Worm (Caenorhabditis elegans): ENCODE data around the gene pals-37.

DNA sequence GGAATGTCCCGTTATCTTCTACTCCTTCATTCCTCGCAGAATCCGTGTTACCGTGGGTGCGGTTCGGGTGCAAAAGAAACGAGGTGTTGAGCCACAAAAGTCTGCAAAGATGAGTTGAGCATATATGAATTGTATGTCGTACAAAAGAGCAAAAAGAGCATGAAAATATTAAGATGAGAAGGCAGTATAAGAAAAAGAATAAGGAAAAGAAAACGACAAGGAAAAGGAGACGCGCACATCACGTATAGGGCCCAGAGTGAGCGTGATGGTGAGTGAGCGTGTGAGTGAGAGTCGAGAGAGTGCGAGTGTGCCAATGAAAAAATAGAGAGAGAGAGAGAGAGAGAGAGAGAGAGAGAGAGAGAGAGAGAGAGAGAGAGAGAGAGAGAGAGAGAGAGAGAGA is 21.6 kb upstream of the pals-37 start, which contains the start of gene egl-10:
- TF ChIP-seq ceh-82 (tag; optimal IDR thresholded peaks at IDR 0.05) = no peak
- no peak for TF ChIP-seq nhr-6 (tag; optimal IDR thresholded peaks at IDR 0.05)
- no peak for TF ChIP-seq elt-3 (tag; optimal IDR thresholded peaks at IDR 0.05)
- no peak for TF ChIP-seq lin-13 (GFP tag; optimal IDR thresholded peaks at IDR 0.05)
- no peak for TF ChIP-seq ztf-11 (tag; optimal IDR thresholded peaks at IDR 0.05)
- no peak for TF ChIP-seq ama-1 (optimal IDR thresholded peaks at IDR 0.05)
- TF ChIP-seq unc-62 (GFP tag; optimal IDR thresholded peaks at IDR 0.05) = no peak
- no peak for TF ChIP-seq aly-2 (tag; optimal IDR thresholded peaks at IDR 0.05)
- no peak for TF ChIP-seq alr-1 (tag; optimal IDR thresholded peaks at IDR 0.05)
- no peak for TF ChIP-seq gmeb-1 (tag; optimal IDR thresholded peaks at IDR 0.05)
- no peak for TF ChIP-seq mdl-1 (tag; optimal IDR thresholded peaks at IDR 0.05)
- TF ChIP-seq nhr-11 (tag; optimal IDR thresholded peaks at IDR 0.05) = no peak
- TF ChIP-seq unc-39 (tag; optimal IDR thresholded peaks at IDR 0.05) = no peak

Measured in whole organism, L2 larva.